Fruit fly (Drosophila melanogaster) whole organism, embryonic: ENCODE data around the gene CG1542.

ENCODE experiments used
- CG10565 ChIP-seq: fragments of 200-800 bp; sonication (Bioruptor generic); optimal IDR thresholded peaks from 3 replicates; lab custom pipeline; 2016; ENCODE audit warnings: missing biosample characterization, mild to moderate bottlenecking, missing genetic modification characterization
- CG13775 ChIP-seq: fragments of 200-800 bp; sonication (Bioruptor generic); optimal IDR thresholded peaks from 3 replicates; lab custom pipeline; 2017; ENCODE audit warnings: missing biosample characterization, mild to moderate bottlenecking, missing genetic modification characterization
- CG14441 ChIP-seq: fragments of 200-800 bp; sonication (Bioruptor generic); IDR thresholded peaks from 2 replicates; pipeline ENCODE4 v1.3.6; 2022; ENCODE audit warnings: missing biosample characterization, missing genetic modification characterization
- CG1602 ChIP-seq: fragments of 200-800 bp; sonication (Bioruptor generic); optimal IDR thresholded peaks from 3 replicates; lab custom pipeline; 2016; ENCODE audit warnings: missing biosample characterization, missing genetic modification characterization
- CG2202 ChIP-seq: fragments of 200-800 bp; sonication (Bioruptor generic); optimal IDR thresholded peaks from 2 replicates; lab custom pipeline; 2018; ENCODE audit warnings: missing biosample characterization, mild to moderate bottlenecking, missing genetic modification characterization
- CG7786 ChIP-seq: fragments of 200-800 bp; sonication (Bioruptor generic); optimal IDR thresholded peaks from 2 replicates; lab custom pipeline; 2016; ENCODE audit warnings: missing biosample characterization, missing genetic modification characterization
- Meics ChIP-seq: fragments of 200-800 bp; sonication (Bioruptor generic); optimal IDR thresholded peaks from 2 replicates; lab custom pipeline; 2017; ENCODE audit warnings: missing biosample characterization, mild to moderate bottlenecking, missing genetic modification characterization
- dysf ChIP-seq: fragments of 200-800 bp; sonication (Bioruptor generic); IDR thresholded peaks from 3 replicates; pipeline ENCODE4 v1.3.6; 2022; ENCODE audit warnings: missing biosample characterization, missing genetic modification characterization
- jumu ChIP-seq: fragments of 200-800 bp; sonication (Bioruptor generic); optimal IDR thresholded peaks from 3 replicates; lab custom pipeline; 2016; ENCODE audit warnings: missing biosample characterization, missing genetic modification characterization
- nerfin-1 ChIP-seq: fragments of 200-800 bp; sonication (Bioruptor generic); optimal IDR thresholded peaks from 3 replicates; lab custom pipeline; 2019; ENCODE audit warnings: missing biosample characterization, mild to moderate bottlenecking, missing genetic modification characterization, moderate library complexity
- scrt ChIP-seq: fragments of 200-800 bp; sonication (Bioruptor generic); optimal IDR thresholded peaks from 2 replicates; lab custom pipeline; 2018; ENCODE audit warnings: missing biosample characterization, mild to moderate bottlenecking, missing genetic modification characterization, moderate library complexity
- twi ChIP-seq: fragments of 200-800 bp; optimal IDR thresholded peaks from 2 replicates; lab custom pipeline; 2019; ENCODE audit warnings: missing biosample characterization, mild to moderate bottlenecking, missing genetic modification characterization, moderate library complexity
- wor ChIP-seq: fragments of 200-800 bp; sonication (Bioruptor generic); IDR thresholded peaks from 2 replicates; pipeline ENCODE4 v1.3.6; 2022; ENCODE audit warnings: missing biosample characterization, missing genetic modification characterization

- TF ChIP-seq nerfin-1 (no peak), CG10565 (GFP tag; lab: Kevin White, UChicago) (no peak), CG14441 (GFP tag; lab: Robert Waterston, UW) (no peak), CG2202 (no peak), CG1602 (GFP tag; lab: Kevin White, UChicago) (no peak), dysf (no peak), CG7786 (GFP tag; lab: Kevin White, UChicago) (no peak), wor (GFP tag; lab: Robert Waterston, UW) (no peak), scrt (GFP tag; lab: Kevin White, UChicago) (no peak), CG13775 (no peak), twi (tag; lab: Kevin White, UChicago) (no peak), jumu (GFP tag; lab: Kevin White, UChicago) (no peak), Meics (GFP tag; lab: Kevin White, UChicago) (no peak)
These were observed 37.3 kb downstream of the CG1542 start for dm6 chr3R:31250426-31251034.
